Worm (Caenorhabditis elegans) whole organism, L4 larva: ENCODE results near the gene Y54F10BM.22.

ENCODE experiments used
- Y48G9A.11 ChIP-seq: fragments of 200-800 bp; sonication (Bioruptor generic); IDR thresholded peaks from 2 replicates; pipeline ENCODE4 v1.3.6; 2022; ENCODE audit warnings: missing genetic modification reagents, missing genetic modification characterization, missing compliant biosample characterization
- ZK546.5 ChIP-seq, 2 experiments: sonication (generic microtip); optimal IDR thresholded peaks; 2 replicates each; lab custom pipeline; 2017; ENCODE audit warnings: missing biosample characterization in 2 of 2, missing genetic modification characterization in 2 of 2
- mdl-1 ChIP-seq, 2 experiments: fragments of 150-350 bp in 1 of 2; sonication (generic microtip) in 1 of 2; optimal IDR thresholded peaks; 2 replicates each; lab custom pipeline; 2014 to 2017; ENCODE audit warnings: missing biosample characterization in 2 of 2, missing genetic modification characterization in 2 of 2
- nhr-10 ChIP-seq: fragments of 150-350 bp; optimal IDR thresholded peaks from 2 replicates; lab custom pipeline; 2014; ENCODE audit warnings: missing biosample characterization, missing genetic modification characterization
- nhr-237 ChIP-seq: sonication (generic microtip); optimal IDR thresholded peaks from 2 replicates; lab custom pipeline; 2017; ENCODE audit warnings: missing biosample characterization, missing genetic modification characterization
- unc-130 ChIP-seq: sonication (generic microtip); optimal IDR thresholded peaks from 2 replicates; lab custom pipeline; 2016; ENCODE audit warnings: missing genetic modification reagents, missing genetic modification characterization, missing compliant biosample characterization
- zag-1 ChIP-seq: fragments of 150-350 bp; optimal IDR thresholded peaks from 2 replicates; lab custom pipeline; 2014; ENCODE audit warnings: missing biosample characterization, missing genetic modification characterization

- TF ChIP-seq nhr-237 (tag; lab: Kevin White, UChicago), result no peak
- no peak for TF ChIP-seq nhr-10
- TF ChIP-seq Y48G9A.11 (GFP tag; lab: Robert Waterston, UW), result no peak
- TF ChIP-seq zag-1 (tag; lab: Kevin White, UChicago), result no peak
- no peak for TF ChIP-seq unc-130 (GFP tag; lab: Kevin White, UChicago)
- no peak for TF ChIP-seq ZK546.5 (tag; optimal IDR thresholded peaks at IDR 0.05; lab: Kevin White, UChicago)
- no peak for TF ChIP-seq mdl-1 (tag; optimal IDR thresholded peaks at IDR 0.05; lab: Kevin White, UChicago)
Measured at ce11 chrIII:2328612-2329011, 47.9 kb downstream of the Y54F10BM.22 start.
